Fruit fly (Drosophila melanogaster) whole organism, embryonic: ENCODE measurements around the gene CG33098.

Source experiments
- ATbp ChIP-seq: fragments of 200-800 bp; sonication (Bioruptor generic); optimal IDR thresholded peaks from 2 replicates; lab custom pipeline; 2017; ENCODE audit warnings: missing biosample characterization, mild to moderate bottlenecking, missing genetic modification characterization, missing genetic modification reagents
- Antp ChIP-seq: fragments of 200-800 bp; sonication (Bioruptor generic); optimal IDR thresholded peaks from 3 replicates; lab custom pipeline; 2016; ENCODE audit warnings: missing biosample characterization, missing genetic modification characterization
- B-H1 ChIP-seq: fragments of 200-800 bp; sonication (Bioruptor generic); IDR thresholded peaks from 3 replicates; pipeline ENCODE4 v1.3.6; 2022; ENCODE audit warnings: missing biosample characterization, missing genetic modification characterization
- Bteb2 ChIP-seq: fragments of 200-800 bp; sonication (Bioruptor generic); optimal IDR thresholded peaks from 2 replicates; lab custom pipeline; 2016; ENCODE audit warnings: missing biosample characterization, missing genetic modification characterization
- CG13424 ChIP-seq: fragments of 200-800 bp; sonication (Bioruptor generic); optimal IDR thresholded peaks from 2 replicates; lab custom pipeline; 2019; ENCODE audit warnings: missing biosample characterization, mild to moderate bottlenecking, missing genetic modification characterization, moderate library complexity
- CG14667 ChIP-seq: fragments of 200-800 bp; sonication (Bioruptor generic); IDR thresholded peaks from 2 replicates; pipeline ENCODE4 v1.3.6; 2022; ENCODE audit warnings: missing biosample characterization, missing genetic modification characterization
- CG14860 ChIP-seq: fragments of 200-800 bp; sonication (Bioruptor generic); IDR thresholded peaks from 3 replicates; pipeline ENCODE4 v1.3.6; 2022; ENCODE audit warnings: missing biosample characterization, missing genetic modification characterization; ENCODE audit not compliant: partially characterized antibody
- CG15514 ChIP-seq: fragments of 200-800 bp; sonication (Bioruptor generic); optimal IDR thresholded peaks from 3 replicates; lab custom pipeline; 2017; ENCODE audit warnings: missing biosample characterization, missing genetic modification characterization, mild to moderate bottlenecking, moderate library complexity, missing genetic modification reagents
- CG15696 ChIP-seq: fragments of 200-800 bp; sonication (Bioruptor generic); optimal IDR thresholded peaks from 2 replicates; lab custom pipeline; 2019; ENCODE audit warnings: missing biosample characterization, mild to moderate bottlenecking, missing genetic modification characterization, moderate library complexity
- CG1602 ChIP-seq: fragments of 200-800 bp; sonication (Bioruptor generic); optimal IDR thresholded peaks from 3 replicates; lab custom pipeline; 2016; ENCODE audit warnings: missing biosample characterization, missing genetic modification characterization
- CG1603 ChIP-seq: fragments of 200-800 bp; sonication (Bioruptor generic); optimal IDR thresholded peaks from 2 replicates; lab custom pipeline; 2019; ENCODE audit warnings: missing biosample characterization, mild to moderate bottlenecking, missing genetic modification characterization, moderate library complexity
- CG16779 ChIP-seq: fragments of 200-800 bp; sonication (Bioruptor generic); IDR thresholded peaks from 2 replicates; pipeline ENCODE4 v1.3.6; 2022; ENCODE audit warnings: missing biosample characterization, missing genetic modification characterization
- CG17802 ChIP-seq: fragments of 200-800 bp; sonication (Bioruptor generic); optimal IDR thresholded peaks from 2 replicates; lab custom pipeline; 2018; ENCODE audit warnings: missing biosample characterization, mild to moderate bottlenecking, missing genetic modification characterization, moderate library complexity
- CG18476 ChIP-seq: fragments of 200-800 bp; sonication (Bioruptor generic); optimal IDR thresholded peaks from 2 replicates; lab custom pipeline; 2016; ENCODE audit warnings: missing biosample characterization, mild to moderate bottlenecking, missing genetic modification characterization
- CG2678 ChIP-seq: fragments of 200-800 bp; sonication (Bioruptor generic); optimal IDR thresholded peaks from 3 replicates; lab custom pipeline; 2019; ENCODE audit warnings: missing biosample characterization, mild to moderate bottlenecking, missing genetic modification characterization, moderate library complexity
- CG2875 ChIP-seq: fragments of 200-800 bp; sonication (Bioruptor generic); optimal IDR thresholded peaks from 2 replicates; lab custom pipeline; 2017; ENCODE audit warnings: missing biosample characterization, mild to moderate bottlenecking, missing genetic modification characterization, missing genetic modification reagents
- CG31441 ChIP-seq: fragments of 200-800 bp; sonication (Bioruptor generic); IDR thresholded peaks from 2 replicates; pipeline ENCODE4 v1.3.6; 2022; ENCODE audit warnings: missing biosample characterization, missing genetic modification characterization
- CG6765 ChIP-seq: fragments of 200-800 bp; sonication (Bioruptor generic); optimal IDR thresholded peaks from 3 replicates; lab custom pipeline; 2017; ENCODE audit warnings: missing biosample characterization, mild to moderate bottlenecking, missing genetic modification characterization
- Dip3 ChIP-seq: fragments of 200-800 bp; sonication (Bioruptor generic); optimal IDR thresholded peaks from 3 replicates; lab custom pipeline; 2016; ENCODE audit warnings: missing biosample characterization, missing genetic modification characterization
- Dp ChIP-seq: fragments of 200-800 bp; sonication (Bioruptor generic); optimal IDR thresholded peaks from 2 replicates; lab custom pipeline; 2018; ENCODE audit warnings: missing biosample characterization, mild to moderate bottlenecking, missing genetic modification characterization, moderate library complexity
- H15 ChIP-seq: fragments of 200-800 bp; sonication (Bioruptor generic); IDR thresholded peaks from 3 replicates; pipeline ENCODE4 v1.3.6; 2022; ENCODE audit warnings: missing biosample characterization, missing genetic modification characterization
- HLH54F ChIP-seq: fragments of 200-800 bp; sonication (Bioruptor generic); optimal IDR thresholded peaks from 3 replicates; lab custom pipeline; 2016; ENCODE audit warnings: missing biosample characterization, missing genetic modification characterization
- Lpt ChIP-seq: fragments of >200 bp; optimal IDR thresholded peaks from 2 replicates; lab custom pipeline; 2018; ENCODE audit warnings: missing biosample characterization, missing genetic modification characterization
- Meics ChIP-seq: fragments of 200-800 bp; sonication (Bioruptor generic); optimal IDR thresholded peaks from 2 replicates; lab custom pipeline; 2017; ENCODE audit warnings: missing biosample characterization, mild to moderate bottlenecking, missing genetic modification characterization
- Mrtf ChIP-seq: fragments of 200-800 bp; sonication (Bioruptor generic); IDR thresholded peaks from 3 replicates; pipeline ENCODE4 v1.3.6; 2022; ENCODE audit warnings: missing biosample characterization, missing genetic modification characterization
- Pdp1 ChIP-seq, 2 experiments: fragments of 200-800 bp; sonication (Bioruptor generic); optimal IDR thresholded peaks; 3 replicates each; lab custom pipeline; 2016; ENCODE audit warnings: missing biosample characterization in 2 of 2, missing genetic modification characterization in 2 of 2, mild to moderate bottlenecking in 1 of 2, moderate library complexity in 1 of 2
- Sox102F ChIP-seq: fragments of 200-800 bp; sonication (Bioruptor generic); optimal IDR thresholded peaks from 2 replicates; lab custom pipeline; 2018; ENCODE audit warnings: missing biosample characterization, mild to moderate bottlenecking, missing genetic modification characterization, moderate library complexity
- Spps ChIP-seq: fragments of 200-800 bp; sonication (Bioruptor generic); optimal IDR thresholded peaks from 2 replicates; lab custom pipeline; 2018; ENCODE audit warnings: missing biosample characterization, mild to moderate bottlenecking, missing genetic modification characterization
- Sry-β ChIP-seq: fragments of 200-800 bp; sonication (Bioruptor generic); optimal IDR thresholded peaks from 2 replicates; lab custom pipeline; 2018; ENCODE audit warnings: missing biosample characterization, mild to moderate bottlenecking, missing genetic modification characterization, moderate library complexity
- Taf1 ChIP-seq: fragments of 200-800 bp; sonication (Bioruptor generic); IDR thresholded peaks from 2 replicates; pipeline ENCODE4 v1.3.6; 2022; ENCODE audit warnings: missing biosample characterization, missing genetic modification characterization
- ara ChIP-seq: fragments of 200-800 bp; sonication (Bioruptor generic); IDR thresholded peaks from 2 replicates; pipeline ENCODE4 v1.3.6; 2022; ENCODE audit warnings: missing biosample characterization, missing genetic modification characterization
- cad ChIP-seq: fragments of >200 bp; optimal IDR thresholded peaks from 2 replicates; lab custom pipeline; 2017; ENCODE audit warnings: missing biosample characterization, missing genetic modification characterization
- chm ChIP-seq: fragments of 200-800 bp; sonication (Bioruptor generic); IDR thresholded peaks from 2 replicates; pipeline ENCODE4 v1.3.6; 2022; ENCODE audit warnings: missing biosample characterization, missing genetic modification characterization
- corto ChIP-seq: fragments of 200-800 bp; sonication (Bioruptor generic); optimal IDR thresholded peaks from 2 replicates; lab custom pipeline; 2016; ENCODE audit warnings: missing biosample characterization, mild to moderate bottlenecking, missing genetic modification characterization, moderate library complexity
- da ChIP-seq: fragments of 200-800 bp; sonication (Bioruptor generic); optimal IDR thresholded peaks from 2 replicates; lab custom pipeline; 2016; ENCODE audit warnings: missing biosample characterization, missing genetic modification characterization
- dan ChIP-seq: fragments of 200-800 bp; sonication (Bioruptor generic); IDR thresholded peaks from 2 replicates; pipeline ENCODE4 v1.3.6; 2022; ENCODE audit warnings: missing biosample characterization, missing genetic modification characterization
- fd96Cb ChIP-seq: fragments of 200-800 bp; sonication (Bioruptor generic); optimal IDR thresholded peaks from 2 replicates; lab custom pipeline; 2018; ENCODE audit warnings: missing biosample characterization, mild to moderate bottlenecking, missing genetic modification characterization, moderate library complexity
- gcm ChIP-seq: fragments of 200-800 bp; sonication (Bioruptor generic); optimal IDR thresholded peaks from 2 replicates; lab custom pipeline; 2019; ENCODE audit warnings: missing biosample characterization, mild to moderate bottlenecking, missing genetic modification characterization, moderate library complexity
- gem ChIP-seq: fragments of 200-800 bp; sonication (Bioruptor generic); optimal IDR thresholded peaks from 2 replicates; lab custom pipeline; 2019; ENCODE audit warnings: missing biosample characterization, mild to moderate bottlenecking, missing genetic modification characterization, moderate library complexity
- luna ChIP-seq: fragments of 200-800 bp; sonication (Bioruptor generic); optimal IDR thresholded peaks from 2 replicates; lab custom pipeline; 2016; ENCODE audit warnings: missing biosample characterization, missing genetic modification characterization
- oc ChIP-seq: fragments of 200-800 bp; sonication (Bioruptor generic); optimal IDR thresholded peaks from 2 replicates; lab custom pipeline; 2018; ENCODE audit warnings: missing biosample characterization, mild to moderate bottlenecking, missing genetic modification characterization, moderate library complexity
- pros ChIP-seq: fragments of 200-800 bp; sonication (Bioruptor generic); optimal IDR thresholded peaks from 3 replicates; lab custom pipeline; 2019; ENCODE audit warnings: missing biosample characterization, mild to moderate bottlenecking, missing genetic modification characterization, moderate library complexity
- row ChIP-seq: fragments of 200-800 bp; sonication (Bioruptor generic); IDR thresholded peaks from 3 replicates; pipeline ENCODE4 v1.3.6; 2022; ENCODE audit warnings: missing biosample characterization, missing genetic modification characterization
- sens-2 ChIP-seq: fragments of 200-800 bp; sonication (Bioruptor generic); IDR thresholded peaks from 2 replicates; pipeline ENCODE4 v1.3.6; 2022; ENCODE audit warnings: missing biosample characterization, missing genetic modification characterization
- shn ChIP-seq: fragments of 200-800 bp; sonication (Bioruptor generic); optimal IDR thresholded peaks from 3 replicates; lab custom pipeline; 2016; ENCODE audit warnings: missing biosample characterization, missing genetic modification characterization
- sim ChIP-seq: fragments of 200-800 bp; sonication (Bioruptor generic); IDR thresholded peaks from 2 replicates; pipeline ENCODE4 v1.3.6; 2022; ENCODE audit warnings: missing biosample characterization, missing genetic modification characterization
- sob ChIP-seq: fragments of 200-800 bp; sonication (Bioruptor generic); IDR thresholded peaks from 2 replicates; pipeline ENCODE4 v1.3.6; 2022; ENCODE audit warnings: missing biosample characterization, missing genetic modification characterization
- sqz ChIP-seq: fragments of 200-800 bp; sonication (Bioruptor generic); optimal IDR thresholded peaks from 3 replicates; lab custom pipeline; 2018; ENCODE audit warnings: missing biosample characterization, mild to moderate bottlenecking, missing genetic modification characterization
- sug ChIP-seq: fragments of 200-800 bp; optimal IDR thresholded peaks from 2 replicates; lab custom pipeline; 2019; ENCODE audit warnings: missing biosample characterization, mild to moderate bottlenecking, missing genetic modification characterization, moderate library complexity
- trh ChIP-seq: fragments of 200-800 bp; sonication (Bioruptor generic); optimal IDR thresholded peaks from 2 replicates; lab custom pipeline; 2016; ENCODE audit warnings: missing biosample characterization, missing genetic modification characterization
- twi ChIP-seq: fragments of 200-800 bp; optimal IDR thresholded peaks from 2 replicates; lab custom pipeline; 2019; ENCODE audit warnings: missing biosample characterization, mild to moderate bottlenecking, missing genetic modification characterization, moderate library complexity

Gene CG33098

DNA sequence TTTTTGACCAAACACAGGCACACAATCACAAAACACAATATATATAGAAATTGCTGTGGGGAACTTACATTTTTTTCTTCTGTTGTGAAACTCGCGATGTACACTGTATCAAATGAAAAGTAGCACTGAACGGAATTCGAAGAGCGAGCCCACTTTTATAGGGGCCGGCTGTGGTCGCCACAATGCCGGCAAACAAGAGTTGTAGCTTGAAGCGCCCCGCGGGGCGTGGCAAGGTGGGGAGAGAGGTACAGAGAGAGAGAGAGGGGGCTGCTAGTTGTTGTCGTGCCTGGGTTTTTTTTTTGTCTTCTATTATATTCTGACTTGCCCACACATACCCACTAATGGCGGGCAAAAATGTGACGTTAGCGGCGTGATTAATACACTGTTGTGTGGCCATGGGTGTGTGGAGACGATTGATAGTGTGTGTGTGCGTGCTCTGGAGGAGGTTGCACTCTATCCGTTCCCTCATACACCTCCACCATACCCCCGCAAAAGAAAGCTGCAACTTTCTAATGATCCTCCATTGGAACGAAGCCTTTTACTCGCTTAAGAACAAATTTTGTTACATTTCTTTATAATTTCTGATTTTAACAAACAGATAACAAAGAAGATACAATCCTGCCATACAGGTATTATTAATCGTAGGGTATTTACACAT, 17.7 kb upstream of the CG33098 start, which contains the start of gene GstD1 (continued):
- TF ChIP-seq CG6765 (GFP tag; lab: Kevin White, UChicago) (peak; percentile 37), gcm (peak; percentile 33), Dip3 (GFP tag; lab: Kevin White, UChicago) (peak; percentile 58), sqz (GFP tag; lab: Kevin White, UChicago) (peak; percentile 74), CG2678 (tag; lab: Kevin White, UChicago) (peak; percentile 49), Sox102F (GFP tag; lab: Kevin White, UChicago) (peak; percentile 29), CG18476 (GFP tag; lab: Kevin White, UChicago) (peak; percentile 7), fd96Cb (tag; lab: Kevin White, UChicago) (peak; percentile 54), chm (GFP tag; lab: Robert Waterston, UW) (peak; percentile 75), CG2875 (GFP tag; lab: Kevin White, UChicago) (no peak), H15 (GFP tag; lab: Robert Waterston, UW) (no peak), Taf1 (GFP tag; lab: Robert Waterston, UW) (no peak), Pdp1 (GFP tag; optimal IDR thresholded peaks at IDR 0.05; lab: Kevin White, UChicago) (peak; percentile 32 to 45), corto (no peak), Spps (tag; lab: Kevin White, UChicago) (no peak), twi (tag; lab: Kevin White, UChicago) (no peak), oc (tag; lab: Kevin White, UChicago) (no peak), Dp (GFP tag; lab: Kevin White, UChicago) (no peak), sim (no peak), pros (GFP tag; lab: Kevin White, UChicago) (no peak), Lpt (GFP tag; lab: Kevin White, UChicago) (no peak), CG16779 (GFP tag; lab: Robert Waterston, UW) (no peak), CG15514 (GFP tag; lab: Kevin White, UChicago) (peak; percentile 24), da (GFP tag; lab: Kevin White, UChicago) (no peak), CG1602 (GFP tag; lab: Kevin White, UChicago) (no peak), sens-2 (GFP tag; lab: Robert Waterston, UW) (no peak), CG17802 (tag; lab: Kevin White, UChicago) (no peak), CG13424 (peak; percentile 25), gem (tag; lab: Kevin White, UChicago) (peak; percentile 65), sug (tag; lab: Kevin White, UChicago) (peak; percentile 56), Antp (GFP tag; lab: Kevin White, UChicago) (peak; percentile 21), row (GFP tag; lab: Robert Waterston, UW) (peak; percentile 64), Sry-β (GFP tag; lab: Kevin White, UChicago) (no peak), ATbp (GFP tag; lab: Kevin White, UChicago) (peak; percentile 8), Meics (GFP tag; lab: Kevin White, UChicago) (peak; percentile 73), CG1603 (tag; lab: Kevin White, UChicago) (peak; percentile 6), luna (GFP tag; lab: Kevin White, UChicago) (peak; percentile 26), CG14860 (GFP tag; lab: Robert Waterston, UW) (no peak), shn (GFP tag; lab: Kevin White, UChicago) (peak; percentile 44), Mrtf (no peak), ara (GFP tag; lab: Robert Waterston, UW) (no peak), CG15696 (tag; lab: Kevin White, UChicago) (no peak), HLH54F (GFP tag; lab: Kevin White, UChicago) (no peak), cad (GFP tag; lab: Kevin White, UChicago) (no peak), dan (GFP tag; lab: Robert Waterston, UW) (no peak), CG14667 (GFP tag; lab: Robert Waterston, UW) (no peak), sob (GFP tag; lab: Robert Waterston, UW) (no peak), Bteb2 (GFP tag; lab: Kevin White, UChicago) (no peak), trh (GFP tag; lab: Kevin White, UChicago) (no peak), CG31441 (GFP tag; lab: Robert Waterston, UW) (no peak), B-H1 (GFP tag; lab: Robert Waterston, UW) (no peak)
